Worm (Caenorhabditis elegans) whole organism, young adult: ENCODE results near the gene tbc-10.

ENCODE experiments used
- B0019.2 ChIP-seq: fragments of 200-800 bp; sonication (Bioruptor generic); conservative IDR thresholded peaks from 2 replicates; pipeline ENCODE4 v1.3.6; 2022; ENCODE audit warnings: missing genetic modification reagents, missing genetic modification characterization, missing compliant biosample characterization
- B0035.1 ChIP-seq: sonication (generic microtip); optimal IDR thresholded peaks from 2 replicates; lab custom pipeline; 2016; ENCODE audit warnings: missing genetic modification characterization, mild to moderate bottlenecking, missing compliant biosample characterization, missing genotype, missing genetic modification reagents
- B0261.1 ChIP-seq: sonication (generic microtip); optimal IDR thresholded peaks from 2 replicates; lab custom pipeline; 2016; ENCODE audit warnings: mild to moderate bottlenecking, missing genetic modification characterization, moderate library complexity, missing compliant biosample characterization
- B0336.3 ChIP-seq: fragments of 200-800 bp; sonication (Bioruptor generic); IDR thresholded peaks from 2 replicates; pipeline ENCODE4 v1.3.6; 2022; ENCODE audit warnings: missing genetic modification characterization, missing compliant biosample characterization
- F23B12.7 ChIP-seq: sonication (generic microtip); optimal IDR thresholded peaks from 2 replicates; lab custom pipeline; 2017; ENCODE audit warnings: missing genetic modification characterization, mild to moderate bottlenecking, missing compliant biosample characterization, antibody characterized with exemption, moderate library complexity; ENCODE audit not compliant: insufficient read depth
- F49E8.2 ChIP-seq: sonication (generic microtip); optimal IDR thresholded peaks from 3 replicates; lab custom pipeline; 2017; ENCODE audit warnings: missing genetic modification characterization, mild to moderate bottlenecking, missing compliant biosample characterization, antibody characterized with exemption, moderate library complexity; ENCODE audit not compliant: insufficient read depth
- F57C9.4 ChIP-seq: sonication (generic microtip); optimal IDR thresholded peaks from 2 replicates; lab custom pipeline; 2017; ENCODE audit warnings: mild to moderate bottlenecking, missing genetic modification characterization, missing compliant biosample characterization
- Y53F4B.3 ChIP-seq: fragments of 200-800 bp; sonication (Bioruptor generic); IDR thresholded peaks from 2 replicates; pipeline ENCODE4 v1.3.6; 2022; ENCODE audit warnings: missing genetic modification reagents, missing genetic modification characterization, missing compliant biosample characterization
- Y79H2A.3 ChIP-seq: fragments of 200-800 bp; sonication (Bioruptor generic); conservative IDR thresholded peaks from 2 replicates; pipeline ENCODE4 v1.3.6; 2022; ENCODE audit warnings: missing genetic modification reagents, missing genetic modification characterization, missing compliant biosample characterization
- akir-1 ChIP-seq: fragments of 200-800 bp; sonication (Bioruptor generic); optimal IDR thresholded peaks from 2 replicates; lab custom pipeline; 2018; ENCODE audit warnings: mild to moderate bottlenecking, missing genetic modification characterization, moderate library complexity, missing compliant biosample characterization
- ama-1 ChIP-seq, 3 experiments: fragments of 150-350 bp in 1 of 3; sonication (generic microtip) in 2 of 3; optimal IDR thresholded peaks; 2 replicates each; lab custom pipeline; 2014 to 2018; ENCODE audit warnings: missing biosample characterization in 2 of 3, missing genetic modification characterization in 2 of 3, missing genetic modification reagents in 2 of 3
- atf-7 ChIP-seq: sonication (generic microtip); optimal IDR thresholded peaks from 2 replicates; lab custom pipeline; 2017; ENCODE audit warnings: mild to moderate bottlenecking, missing genetic modification characterization, missing compliant biosample characterization
- ceh-40 ChIP-seq: fragments of 200-800 bp; sonication (Bioruptor generic); IDR thresholded peaks from 2 replicates; pipeline ENCODE4 v1.3.6; 2022; ENCODE audit warnings: missing genetic modification characterization, missing compliant biosample characterization
- die-1 ChIP-seq: sonication (generic microtip); optimal IDR thresholded peaks from 2 replicates; lab custom pipeline; 2016; ENCODE audit warnings: missing genotype, mild to moderate bottlenecking, missing genetic modification characterization, missing compliant biosample characterization
- egl-18 ChIP-seq: fragments of 200-800 bp; sonication (Bioruptor generic); IDR thresholded peaks from 2 replicates; pipeline ENCODE4 v1.3.6; 2022; ENCODE audit warnings: missing genetic modification reagents, missing genetic modification characterization, missing compliant biosample characterization
- egl-44 ChIP-seq: fragments of 200-800 bp; sonication (Bioruptor generic); IDR thresholded peaks from 2 replicates; pipeline ENCODE4 v1.3.6; 2022; ENCODE audit warnings: missing genetic modification reagents, missing genetic modification characterization, missing compliant biosample characterization
- egrh-3 ChIP-seq: fragments of 200-800 bp; sonication (Bioruptor generic); IDR thresholded peaks from 2 replicates; pipeline ENCODE4 v1.3.6; 2022; ENCODE audit warnings: missing genetic modification reagents, missing genetic modification characterization, missing compliant biosample characterization
- hlh-26 ChIP-seq: fragments of 200-800 bp; sonication (Bioruptor generic); conservative IDR thresholded peaks from 2 replicates; pipeline ENCODE4 v1.3.6; 2022; ENCODE audit warnings: missing genetic modification reagents, missing genetic modification characterization, missing compliant biosample characterization
- hmg-1.2 ChIP-seq: fragments of 200-800 bp; sonication (Bioruptor generic); IDR thresholded peaks from 2 replicates; pipeline ENCODE4 v1.3.6; 2022; ENCODE audit warnings: missing genetic modification reagents, missing genetic modification characterization, missing compliant biosample characterization
- let-526 ChIP-seq: fragments of 200-800 bp; sonication (Bioruptor generic); IDR thresholded peaks from 2 replicates; pipeline ENCODE4 v1.3.6; 2022; ENCODE audit warnings: missing genetic modification reagents, missing genetic modification characterization, missing compliant biosample characterization
- lin-26 ChIP-seq: fragments of 200-800 bp; sonication (Bioruptor generic); IDR thresholded peaks from 2 replicates; pipeline ENCODE4 v1.3.6; 2022; ENCODE audit warnings: missing genetic modification reagents, missing genetic modification characterization, missing compliant biosample characterization
- lin-35 ChIP-seq, 3 experiments: fragments of 150-350 bp in 2 of 3; sonication (generic microtip) in 1 of 3; optimal IDR thresholded peaks; 2 replicates each; lab custom pipeline; 2014 to 2018; ENCODE audit warnings: missing biosample characterization in 3 of 3, missing genetic modification characterization in 3 of 3, missing genetic modification reagents in 3 of 3
- lsl-1 ChIP-seq: fragments of 200-800 bp; sonication (Bioruptor generic); optimal IDR thresholded peaks from 2 replicates; lab custom pipeline; 2018; ENCODE audit warnings: mild to moderate bottlenecking, missing genetic modification characterization, moderate library complexity, missing compliant biosample characterization
- madf-3 ChIP-seq: fragments of 200-800 bp; sonication (Bioruptor generic); IDR thresholded peaks from 2 replicates; pipeline ENCODE4 v1.3.6; 2022; ENCODE audit warnings: missing genetic modification reagents, missing genetic modification characterization, missing compliant biosample characterization
- nhr-80 ChIP-seq: sonication (generic microtip); optimal IDR thresholded peaks from 2 replicates; lab custom pipeline; 2016; ENCODE audit warnings: missing genetic modification characterization, missing compliant biosample characterization
- pbrm-1 ChIP-seq: fragments of 200-800 bp; sonication (Bioruptor generic); IDR thresholded peaks from 2 replicates; pipeline ENCODE4 v1.3.6; 2022; ENCODE audit warnings: missing genetic modification reagents, missing genetic modification characterization, missing compliant biosample characterization
- rcor-1 ChIP-seq: fragments of 200-800 bp; sonication (Bioruptor generic); IDR thresholded peaks from 2 replicates; pipeline ENCODE4 v1.3.6; 2022; ENCODE audit warnings: missing genetic modification reagents, missing genetic modification characterization, missing compliant biosample characterization
- snpc-1.1 ChIP-seq: sonication (generic microtip); optimal IDR thresholded peaks from 2 replicates; lab custom pipeline; 2017; ENCODE audit warnings: missing genetic modification characterization, mild to moderate bottlenecking, missing compliant biosample characterization, antibody characterized with exemption, moderate library complexity, missing genotype, missing genetic modification reagents; ENCODE audit not compliant: insufficient read depth
- snpc-4 ChIP-seq, 5 experiments: fragments of 150-350 bp in 1 of 5; sonication (generic microtip) in 4 of 5; optimal IDR thresholded peaks; 2 replicates each; lab custom pipeline; 2014 to 2018; ENCODE audit warnings: missing genetic modification characterization in 5 of 5, missing biosample characterization in 3 of 5, antibody characterized with exemption in 2 of 5, mild to moderate bottlenecking in 2 of 5, missing compliant biosample characterization in 2 of 5, missing genotype in 2 of 5, moderate library complexity in 2 of 5, missing genetic modification reagents in 1 of 5
- tlf-1 ChIP-seq: fragments of 200-800 bp; sonication (Bioruptor generic); optimal IDR thresholded peaks from 2 replicates; lab custom pipeline; 2018; ENCODE audit warnings: mild to moderate bottlenecking, missing genetic modification characterization, missing compliant biosample characterization
- zfh-2 ChIP-seq: fragments of 200-800 bp; sonication (Bioruptor generic); conservative IDR thresholded peaks from 2 replicates; pipeline ENCODE4 v1.3.6; 2022; ENCODE audit warnings: missing genetic modification reagents, missing genetic modification characterization, missing compliant biosample characterization
- ztf-22 ChIP-seq: fragments of 200-800 bp; sonication (Bioruptor generic); optimal IDR thresholded peaks from 2 replicates; lab custom pipeline; 2018; ENCODE audit warnings: mild to moderate bottlenecking, missing genetic modification characterization, moderate library complexity, missing compliant biosample characterization

tbc-10 gene

DNA sequence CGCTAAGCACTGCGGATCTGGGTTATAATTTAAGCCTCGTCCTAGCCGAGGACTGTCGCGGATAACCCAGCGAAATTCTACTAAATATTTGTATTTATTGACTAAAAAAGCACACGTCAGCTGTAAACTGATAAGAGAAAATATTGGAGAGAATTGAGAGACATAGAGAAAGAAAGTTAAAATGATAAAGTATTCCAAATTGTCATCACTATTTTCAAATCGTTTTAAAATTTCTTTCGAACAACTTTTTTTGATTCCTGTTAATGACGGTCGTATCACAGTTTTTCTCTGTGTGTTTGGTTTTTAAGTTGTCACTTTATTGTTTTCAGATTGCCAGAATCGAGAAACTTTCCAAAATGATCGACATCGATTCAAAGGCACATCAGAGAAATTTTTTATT lies 21.1 kb upstream of the tbc-10 start, which contains the start of gene fbxa-51:
TSS of gene fbxa-51 (plus strand) at position 322 of the 400 bp plus-strand sequence.
- TF ChIP-seq egl-18 (GFP tag; lab: Robert Waterston, UW) = no peak
- no peak for TF ChIP-seq ceh-40
- TF ChIP-seq nhr-80 (tag; lab: Kevin White, UChicago) = peak; percentile 66
- TF ChIP-seq atf-7 = no peak
- peak; percentile 40; the same call in 1 of the 2 replicates for TF ChIP-seq hmg-1.2 (GFP tag; lab: Robert Waterston, UW)
- no peak for TF ChIP-seq F57C9.4 (tag; lab: Kevin White, UChicago)

- no peak for TF ChIP-seq egl-44 (GFP tag; lab: Robert Waterston, UW)
- TF ChIP-seq Y53F4B.3 (GFP tag; lab: Robert Waterston, UW) = no peak
- no peak for TF ChIP-seq let-526 (GFP tag; lab: Robert Waterston, UW)
- no peak for TF ChIP-seq lin-35 (GFP tag; optimal IDR thresholded peaks at IDR 0.05; lab: Kevin White, UChicago)
- no peak for TF ChIP-seq pbrm-1 (GFP tag; lab: Robert Waterston, UW)
- no peak for TF ChIP-seq Y79H2A.3 (GFP tag; lab: Robert Waterston, UW)
- TF ChIP-seq F23B12.7 (tag; lab: Kevin White, UChicago) = no peak
- no peak for TF ChIP-seq nhr-80 (tag; lab: Kevin White, UChicago)
- no peak for TF ChIP-seq rcor-1 (GFP tag; lab: Robert Waterston, UW)
- TF ChIP-seq madf-3 (GFP tag; lab: Robert Waterston, UW) = no peak
- no peak for TF ChIP-seq tlf-1 (GFP tag; lab: Kevin White, UChicago)
- TF ChIP-seq, all 124 proteins: peak for 0
Observed at ce11 chrIII:964637-965036, 18.4 kb upstream of the tbc-10 start.

DNA sequence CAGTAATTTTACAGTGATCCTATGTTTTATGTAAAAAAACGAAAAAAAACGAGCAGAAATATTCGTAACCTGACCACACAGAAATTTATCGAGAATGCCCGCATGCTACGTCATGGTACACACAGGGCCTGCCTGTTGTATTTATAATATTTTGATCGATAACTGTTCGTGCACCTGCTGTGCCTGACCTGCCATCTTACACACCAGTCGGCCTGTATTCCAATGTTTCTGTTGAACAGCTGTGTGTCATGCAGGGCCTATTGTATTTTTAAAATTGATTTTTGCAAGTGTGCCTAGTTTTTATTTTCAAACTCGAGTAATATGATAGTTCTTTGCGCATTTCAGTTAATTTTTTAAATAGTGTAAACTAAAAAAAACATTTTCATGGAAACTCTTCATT lies 16.8 kb upstream of the tbc-10 start:
- TF ChIP-seq B0336.3 (GFP tag; lab: Robert Waterston, UW) = no peak
- no peak for TF ChIP-seq ama-1 (optimal IDR thresholded peaks at IDR 0.05; lab: Kevin White, UChicago)
- TF ChIP-seq ama-1 (GFP tag; optimal IDR thresholded peaks at IDR 0.05; lab: Kevin White, UChicago) = no peak
- no peak for TF ChIP-seq B0261.1 (tag; lab: Kevin White, UChicago)
- TF ChIP-seq zfh-2 (GFP tag; lab: Robert Waterston, UW) = no peak
- no peak for TF ChIP-seq lsl-1
- no peak for TF ChIP-seq ztf-22 (GFP tag; lab: Kevin White, UChicago)
- TF ChIP-seq hlh-26 (GFP tag; lab: Robert Waterston, UW) = no peak
- no peak for TF ChIP-seq B0035.1
- TF ChIP-seq lin-35 (GFP tag; optimal IDR thresholded peaks at IDR 0.05; lab: Kevin White, UChicago) = no peak

ce11 chrIII:970928-971327 lies 12.1 kb upstream of the tbc-10 start:
- TF ChIP-seq akir-1 (GFP tag; lab: Kevin White, UChicago) (no peak), lin-26 (GFP tag; lab: Robert Waterston, UW) (no peak), F49E8.2 (tag; lab: Kevin White, UChicago) (no peak), egrh-3 (peak; percentile 56; the same call in 1 of the 2 replicates), madf-3 (GFP tag; lab: Robert Waterston, UW) (0 out of 2 replicates have a peak, but pooled peaks have one; percentile 13), snpc-1.1 (tag; lab: Kevin White, UChicago) (peak; percentile 43), hmg-1.2 (GFP tag; lab: Robert Waterston, UW) (0 out of 2 replicates have a peak, but pooled peaks have one; percentile 24), snpc-4 (GFP tag; optimal IDR thresholded peaks at IDR 0.05; lab: Kevin White, UChicago) (no peak), snpc-4 (tag; optimal IDR thresholded peaks at IDR 0.05; lab: Kevin White, UChicago) (peak in 1 of 4 experiments; percentile 86), pbrm-1 (GFP tag; lab: Robert Waterston, UW) (0 out of 2 replicates have a peak, but pooled peaks have one; percentile 18), die-1 (no peak), B0019.2 (GFP tag; lab: Robert Waterston, UW) (no peak), zfh-2 (GFP tag; lab: Robert Waterston, UW) (peak; percentile 84)
